Worm (Caenorhabditis elegans): Measurements from ENCODE around the gene C46A5.1.

ce11 chrIV:7804740-7805139 lies 41.0 kb downstream of the C46A5.1 start, which contains the start of gene C33H5.2:
- TF ChIP-seq mes-4 (tag; optimal IDR thresholded peaks at IDR 0.05) (no peak), attf-3 (GFP tag; conservative IDR thresholded peaks at IDR 0.05) (no peak), F52B5.7 (tag; optimal IDR thresholded peaks at IDR 0.05) (no peak), Y95B8A.8 (GFP tag; IDR thresholded peaks at IDR 0.05) (no peak), efl-1 (GFP tag; optimal IDR thresholded peaks at IDR 0.05) (no peak), hrde-1 (tag; optimal IDR thresholded peaks at IDR 0.05; ENCODE audit: borderline replicate concordance) (no peak), sea-2 (GFP tag; IDR thresholded peaks at IDR 0.05) (no peak), ets-4 (GFP tag; optimal IDR thresholded peaks at IDR 0.05) (no peak)

Measured in whole organism, young adult.